Fruit fly (Drosophila melanogaster): ENCODE data around the gene Dnai2.

Dnai2 gene

DNA sequence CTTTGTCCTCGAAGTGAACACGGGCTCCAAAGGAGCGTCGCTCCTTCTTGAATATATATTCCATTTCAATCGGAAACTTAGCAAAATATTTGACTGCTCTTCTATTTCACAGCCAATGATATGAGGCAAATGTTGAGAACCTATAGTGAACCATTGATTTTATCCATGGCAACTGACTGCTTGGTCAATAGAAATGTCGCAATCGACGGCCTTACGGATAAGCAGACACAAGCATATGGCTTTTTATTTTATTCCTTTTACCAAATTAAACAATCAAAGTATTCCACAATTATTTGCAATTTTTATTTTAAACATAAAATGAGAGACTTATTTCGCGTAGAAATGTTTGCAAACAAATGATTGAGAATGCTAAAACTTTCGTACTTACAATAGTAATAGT lies at the start of gene Dnai2:
Dnai2 (minus strand) TSS at position 101 of the 400 bp plus-strand sequence.
- no peak for TF ChIP-seq dmrt93B (GFP tag; optimal IDR thresholded peaks at IDR 0.05)
- TF ChIP-seq Abd-B (GFP tag; optimal IDR thresholded peaks at IDR 0.05), result no peak
- TF ChIP-seq Myc (optimal IDR thresholded peaks at IDR 0.05), result no peak
- no peak for TF ChIP-seq Vsx2 (GFP tag; optimal IDR thresholded peaks at IDR 0.05; ENCODE audit: partially characterized antibody)
- no peak for TF ChIP-seq tai (GFP tag; optimal IDR thresholded peaks at IDR 0.05)
- no peak for TF ChIP-seq Jra (GFP tag; optimal IDR thresholded peaks at IDR 0.05)
- TF ChIP-seq h (GFP tag; optimal IDR thresholded peaks at IDR 0.05), result no peak

- TF ChIP-seq Hnf4 (GFP tag; optimal IDR thresholded peaks at IDR 0.05) (no peak), Vsx2 (GFP tag; optimal IDR thresholded peaks at IDR 0.05; ENCODE audit: partially characterized antibody) (no peak), Rel (GFP tag; optimal IDR thresholded peaks at IDR 0.05) (no peak), Rel (tag; optimal IDR thresholded peaks at IDR 0.05) (no peak), Mio (GFP tag; optimal IDR thresholded peaks at IDR 0.05) (no peak), jim (GFP tag; optimal IDR thresholded peaks at IDR 0.05) (no peak), N (GFP tag; optimal IDR thresholded peaks at IDR 0.05) (no peak), Hr83 (GFP tag; optimal IDR thresholded peaks at IDR 0.05; ENCODE audit: poor library complexity, severe bottlenecking) (no peak), CG32264 (GFP tag; optimal IDR thresholded peaks at IDR 0.05) (no peak), lola (GFP tag; optimal IDR thresholded peaks at IDR 0.05) (no peak), CG9705 (GFP tag; optimal IDR thresholded peaks at IDR 0.05) (no peak), psq (GFP tag; optimal IDR thresholded peaks at IDR 0.05) (no peak), foxo (GFP tag; optimal IDR thresholded peaks at IDR 0.05) (no peak), br (GFP tag; optimal IDR thresholded peaks at IDR 0.05) (no peak), fru (GFP tag; optimal IDR thresholded peaks at IDR 0.05) (no peak), Hr78 (GFP tag; optimal IDR thresholded peaks at IDR 0.05) (no peak), sage (GFP tag; optimal IDR thresholded peaks at IDR 0.05) (no peak)
Measured at dm6 chr3L:11731841-11732240, 32.8 kb upstream of the Dnai2 start, which contains the start of gene CG32087. CG32087 (plus strand) TSS chr3L:11732141.

DNA sequence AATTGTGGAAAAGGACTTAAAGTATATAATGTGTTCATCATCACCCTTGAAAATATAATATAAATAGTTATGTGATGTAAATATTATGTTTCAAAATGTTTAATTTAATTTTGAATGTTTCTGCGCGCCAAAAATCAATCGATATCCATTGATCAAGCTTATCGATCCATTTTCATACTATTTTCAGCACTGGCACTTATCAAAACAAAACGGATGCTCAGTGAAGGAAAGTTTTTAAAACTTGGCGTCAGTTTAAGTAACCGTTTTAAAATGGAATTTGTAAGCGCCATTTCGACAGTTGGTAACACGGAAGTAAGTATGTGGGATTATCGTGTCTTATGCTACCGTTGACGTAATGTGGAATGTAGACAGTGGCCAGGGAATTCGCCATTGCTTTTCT lies 29.1 kb upstream of the Dnai2 start, which contains the start of gene sunn:
sunn (plus strand) TSS at position 202 of the 400 bp plus-strand sequence.
- no peak for TF ChIP-seq N (GFP tag; optimal IDR thresholded peaks at IDR 0.05)
- TF ChIP-seq brk (GFP tag; optimal IDR thresholded peaks at IDR 0.05), result no peak
- no peak for TF ChIP-seq Hnf4 (GFP tag; optimal IDR thresholded peaks at IDR 0.05)
- no peak for TF ChIP-seq Abd-B (GFP tag; optimal IDR thresholded peaks at IDR 0.05)
- TF ChIP-seq HLH106 (tag; optimal IDR thresholded peaks at IDR 0.05), result no peak
- TF ChIP-seq sage (GFP tag; optimal IDR thresholded peaks at IDR 0.05), result no peak
- no peak for TF ChIP-seq br (GFP tag; optimal IDR thresholded peaks at IDR 0.05)
- TF ChIP-seq woc (GFP tag; optimal IDR thresholded peaks at IDR 0.05), result no peak

DNA sequence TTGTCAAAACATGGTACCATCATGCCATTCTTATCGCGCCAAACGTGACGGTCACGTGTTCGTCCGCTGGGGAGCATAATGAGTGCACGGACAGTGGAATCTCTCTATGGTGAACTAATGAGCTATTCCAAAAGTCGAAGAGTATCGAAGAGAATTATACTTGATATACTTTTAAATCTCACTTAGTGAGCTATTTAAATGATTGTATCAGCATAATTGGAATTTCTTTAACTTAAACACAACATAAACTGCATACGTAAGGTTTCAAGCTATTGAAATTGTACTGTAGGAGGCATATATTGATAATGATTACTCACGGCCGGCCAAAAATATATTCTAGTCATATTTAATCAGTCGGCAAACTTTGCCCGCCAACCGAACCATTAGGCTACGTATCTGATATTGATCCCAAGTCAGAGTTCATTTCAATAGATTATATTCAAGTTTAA lies 22.5 kb upstream of the Dnai2 start:
- TF ChIP-seq fru (GFP tag; optimal IDR thresholded peaks at IDR 0.05), result peak; percentile 37
- no peak for TF ChIP-seq sv (GFP tag; optimal IDR thresholded peaks at IDR 0.05)
- peak; percentile 5 for TF ChIP-seq psq (GFP tag; optimal IDR thresholded peaks at IDR 0.05)
- no peak for TF ChIP-seq Dif (GFP tag; optimal IDR thresholded peaks at IDR 0.05; ENCODE audit: partially characterized antibody)
- no peak for TF ChIP-seq N (GFP tag; optimal IDR thresholded peaks at IDR 0.05)
- TF ChIP-seq br (GFP tag; optimal IDR thresholded peaks at IDR 0.05), result peak; percentile 27
- peak; percentile 43 for TF ChIP-seq Jra (GFP tag; optimal IDR thresholded peaks at IDR 0.05)
- TF ChIP-seq OdsH (GFP tag; optimal IDR thresholded peaks at IDR 0.05), result peak; percentile 33
- no peak for TF ChIP-seq usp (GFP tag; optimal IDR thresholded peaks at IDR 0.05)
- TF ChIP-seq HLH106 (tag; optimal IDR thresholded peaks at IDR 0.05), result peak; percentile 45
- TF ChIP-seq foxo (GFP tag; optimal IDR thresholded peaks at IDR 0.05), result peak in 1 of 2 experiments; percentile 31
- TF ChIP-seq dl (GFP tag; optimal IDR thresholded peaks at IDR 0.05; ENCODE audit: insufficient read depth in 1 of 2, partially characterized antibody in 2 of 2), result no peak
- peak; percentile 44 for TF ChIP-seq Hnf4 (GFP tag; optimal IDR thresholded peaks at IDR 0.05)
- TF ChIP-seq h (GFP tag; optimal IDR thresholded peaks at IDR 0.05), result peak; percentile 50
- peak; percentile 39 for TF ChIP-seq rgr (GFP tag; optimal IDR thresholded peaks at IDR 0.05)
- TF ChIP-seq ey (GFP tag; optimal IDR thresholded peaks at IDR 0.05), result peak; percentile 45

- TF ChIP-seq foxo (GFP tag; optimal IDR thresholded peaks at IDR 0.05) (no peak), Dif (GFP tag; optimal IDR thresholded peaks at IDR 0.05; ENCODE audit: partially characterized antibody) (no peak), brk (GFP tag; optimal IDR thresholded peaks at IDR 0.05) (no peak), sv (GFP tag; optimal IDR thresholded peaks at IDR 0.05) (no peak), h (GFP tag; optimal IDR thresholded peaks at IDR 0.05) (no peak), sage (GFP tag; optimal IDR thresholded peaks at IDR 0.05) (no peak), Hnf4 (GFP tag; optimal IDR thresholded peaks at IDR 0.05) (no peak), tai (GFP tag; optimal IDR thresholded peaks at IDR 0.05) (no peak), CrebA (GFP tag; optimal IDR thresholded peaks at IDR 0.05; ENCODE audit: borderline replicate concordance) (no peak)
Measured at dm6 chr3L:11720780-11721179, 21.7 kb upstream of the Dnai2 start, which contains the start of gene Bmcp. Bmcp (plus strand) TSS chr3L:11720934.
